Fruit fly (Drosophila melanogaster) whole organism, embryonic: Measurements from ENCODE around the gene Sf3b3.
A peak's percentile ranks its signal among the peaks of the same experiment; 100 is the strongest.

Experiments
- Antp ChIP-seq: fragments of 200-800 bp; sonication (Bioruptor generic); optimal IDR thresholded peaks from 3 replicates; lab custom pipeline; 2016; ENCODE audit warnings: missing biosample characterization, missing genetic modification characterization
- Awh ChIP-seq: fragments of 200-800 bp; sonication (Bioruptor generic); IDR thresholded peaks from 2 replicates; pipeline ENCODE4, ENCODE4 v1.3.6; 2022; ENCODE audit warnings: missing biosample characterization, missing genetic modification characterization
- CG10147 ChIP-seq: fragments of 200-800 bp; sonication (Bioruptor generic); optimal IDR thresholded peaks from 2 replicates; lab custom pipeline; 2019; ENCODE audit warnings: missing biosample characterization, mild to moderate bottlenecking, missing genetic modification characterization, moderate library complexity
- CG11695 ChIP-seq: fragments of 200-800 bp; sonication (Bioruptor generic); IDR thresholded peaks from 3 replicates; pipeline ENCODE4 v1.3.6; 2022; ENCODE audit warnings: missing biosample characterization, missing genetic modification characterization
- CG12155 ChIP-seq: fragments of 200-800 bp; sonication (Bioruptor generic); optimal IDR thresholded peaks from 3 replicates; lab custom pipeline; 2016; ENCODE audit warnings: missing biosample characterization, missing genetic modification characterization
- CG12391 ChIP-seq: fragments of 200-800 bp; sonication (Bioruptor generic); optimal IDR thresholded peaks from 3 replicates; lab custom pipeline; 2018; ENCODE audit warnings: missing biosample characterization, mild to moderate bottlenecking, missing genetic modification characterization, moderate library complexity
- CG15011 ChIP-seq: fragments of 200-800 bp; sonication (Bioruptor generic); optimal IDR thresholded peaks from 3 replicates; lab custom pipeline; 2018; ENCODE audit warnings: missing biosample characterization, mild to moderate bottlenecking, missing genetic modification characterization
- CG1602 ChIP-seq: fragments of 200-800 bp; sonication (Bioruptor generic); optimal IDR thresholded peaks from 3 replicates; lab custom pipeline; 2016; ENCODE audit warnings: missing biosample characterization, missing genetic modification characterization
- CG18476 ChIP-seq: fragments of 200-800 bp; sonication (Bioruptor generic); optimal IDR thresholded peaks from 2 replicates; lab custom pipeline; 2016; ENCODE audit warnings: missing biosample characterization, mild to moderate bottlenecking, missing genetic modification characterization
- CG30020 ChIP-seq: fragments of 200-800 bp; optimal IDR thresholded peaks from 2 replicates; lab custom pipeline; 2019; ENCODE audit warnings: missing biosample characterization, mild to moderate bottlenecking, missing genetic modification characterization, moderate library complexity
- CG32532 ChIP-seq: fragments of 200-800 bp; sonication (Bioruptor generic); IDR thresholded peaks from 2 replicates; pipeline ENCODE4 v1.3.6; 2022; ENCODE audit warnings: missing biosample characterization, missing genetic modification characterization
- CG4360 ChIP-seq: fragments of 200-800 bp; sonication (Bioruptor generic); IDR thresholded peaks from 2 replicates; pipeline ENCODE4 v1.3.6; 2022; ENCODE audit warnings: missing biosample characterization, missing genetic modification characterization
- CG6765 ChIP-seq: fragments of 200-800 bp; sonication (Bioruptor generic); optimal IDR thresholded peaks from 3 replicates; lab custom pipeline; 2017; ENCODE audit warnings: missing biosample characterization, mild to moderate bottlenecking, missing genetic modification characterization
- CG6791 ChIP-seq: fragments of 200-800 bp; sonication (Bioruptor generic); IDR thresholded peaks from 3 replicates; pipeline ENCODE4 v1.3.6; 2022; ENCODE audit warnings: missing biosample characterization, missing genetic modification characterization; ENCODE audit not compliant: partially characterized antibody
- CG9215 ChIP-seq: fragments of 200-800 bp; sonication (Bioruptor generic); IDR thresholded peaks from 2 replicates; pipeline ENCODE4 v1.3.6; 2022; ENCODE audit warnings: missing biosample characterization, missing genetic modification characterization
- CTCF ChIP-seq: fragments of 200-800 bp; sonication (Bioruptor generic); optimal IDR thresholded peaks from 2 replicates; lab custom pipeline; 2017; ENCODE audit warnings: missing biosample characterization, mild to moderate bottlenecking, missing genetic modification characterization, moderate library complexity
- Dad ChIP-seq: fragments of 200-800 bp; sonication (Bioruptor generic); optimal IDR thresholded peaks from 3 replicates; lab custom pipeline; 2016; ENCODE audit warnings: missing biosample characterization, missing genetic modification characterization
- Dip3 ChIP-seq: fragments of 200-800 bp; sonication (Bioruptor generic); optimal IDR thresholded peaks from 3 replicates; lab custom pipeline; 2016; ENCODE audit warnings: missing biosample characterization, missing genetic modification characterization
- Elba2 ChIP-seq: fragments of 200-800 bp; sonication (Bioruptor generic); optimal IDR thresholded peaks from 3 replicates; lab custom pipeline; 2016; ENCODE audit warnings: missing biosample characterization, missing genetic modification characterization
- Fer2 ChIP-seq: fragments of 200-800 bp; sonication (Bioruptor generic); optimal IDR thresholded peaks from 2 replicates; lab custom pipeline; 2018; ENCODE audit warnings: missing biosample characterization, mild to moderate bottlenecking, missing genetic modification characterization, moderate library complexity
- Gug ChIP-seq: fragments of 200-800 bp; sonication (Bioruptor generic); IDR thresholded peaks from 4 replicates; pipeline ENCODE4 v1.3.6; 2022; ENCODE audit warnings: missing biosample characterization, missing genetic modification characterization
- HLH3B ChIP-seq: fragments of 200-800 bp; sonication (Bioruptor generic); IDR thresholded peaks from 2 replicates; pipeline ENCODE4 v1.3.6; 2022; ENCODE audit warnings: missing biosample characterization, missing genetic modification characterization
- Hmr ChIP-seq: fragments of 200-800 bp; sonication (Bioruptor generic); optimal IDR thresholded peaks from 3 replicates; lab custom pipeline; 2017; ENCODE audit warnings: mild to moderate bottlenecking, missing biosample characterization, missing genetic modification reagents, missing genetic modification characterization
- Lhr ChIP-seq: fragments of 200-800 bp; sonication (Bioruptor generic); optimal IDR thresholded peaks from 3 replicates; lab custom pipeline; 2017; ENCODE audit warnings: mild to moderate bottlenecking, missing biosample characterization, missing genetic modification reagents, missing genetic modification characterization
- NfI ChIP-seq: fragments of 200-800 bp; sonication (Bioruptor generic); optimal IDR thresholded peaks from 3 replicates; lab custom pipeline; 2018; ENCODE audit warnings: missing biosample characterization, mild to moderate bottlenecking, missing genetic modification characterization, moderate library complexity
- Pdp1 ChIP-seq, 2 experiments: fragments of 200-800 bp; sonication (Bioruptor generic); optimal IDR thresholded peaks; 3 replicates each; lab custom pipeline; 2016; ENCODE audit warnings: missing biosample characterization in 2 of 2, missing genetic modification characterization in 2 of 2, mild to moderate bottlenecking in 1 of 2, moderate library complexity in 1 of 2
- Ptx1 ChIP-seq: fragments of 200-800 bp; sonication (Bioruptor generic); IDR thresholded peaks from 2 replicates; pipeline ENCODE4 v1.3.6; 2022; ENCODE audit warnings: missing biosample characterization, missing genetic modification characterization
- Scr ChIP-seq: fragments of 200-800 bp; sonication (Bioruptor generic); IDR thresholded peaks from 2 replicates; pipeline ENCODE4 v1.3.6; 2022; ENCODE audit warnings: missing biosample characterization, missing genetic modification characterization; ENCODE audit not compliant: partially characterized antibody
- Side ChIP-seq: fragments of 200-800 bp; sonication (Bioruptor generic); optimal IDR thresholded peaks from 2 replicates; lab custom pipeline; 2016; ENCODE audit warnings: missing biosample characterization, missing genetic modification characterization
- Sox102F ChIP-seq: fragments of 200-800 bp; sonication (Bioruptor generic); optimal IDR thresholded peaks from 2 replicates; lab custom pipeline; 2018; ENCODE audit warnings: missing biosample characterization, mild to moderate bottlenecking, missing genetic modification characterization, moderate library complexity
- Tbp ChIP-seq: fragments of >200 bp; optimal IDR thresholded peaks from 2 replicates; lab custom pipeline; 2018; ENCODE audit warnings: missing biosample characterization, missing genetic modification characterization
- bab2 ChIP-seq: fragments of 200-800 bp; sonication (Bioruptor generic); optimal IDR thresholded peaks from 2 replicates; lab custom pipeline; 2016; ENCODE audit warnings: missing biosample characterization, missing genetic modification characterization
- chinmo ChIP-seq: fragments of 200-800 bp; sonication (Bioruptor generic); IDR thresholded peaks from 4 replicates; pipeline ENCODE4 v1.3.6; 2022; ENCODE audit warnings: missing biosample characterization, missing genetic modification characterization; ENCODE audit not compliant: partially characterized antibody
- crol ChIP-seq: fragments of 200-800 bp; sonication (Bioruptor generic); IDR thresholded peaks from 2 replicates; pipeline ENCODE4 v1.3.6; 2022; ENCODE audit warnings: missing biosample characterization, missing genetic modification characterization
- dmrt11E ChIP-seq: fragments of 200-800 bp; sonication (Bioruptor generic); optimal IDR thresholded peaks from 3 replicates; lab custom pipeline; 2018; ENCODE audit warnings: missing biosample characterization, mild to moderate bottlenecking, missing genetic modification characterization, moderate library complexity
- ems ChIP-seq: fragments of 200-800 bp; sonication (Bioruptor generic); optimal IDR thresholded peaks from 3 replicates; lab custom pipeline; 2016; ENCODE audit warnings: missing biosample characterization, missing genetic modification characterization
- gcm2 ChIP-seq: fragments of 200-800 bp; sonication (Bioruptor generic); optimal IDR thresholded peaks from 2 replicates; lab custom pipeline; 2016; ENCODE audit warnings: missing biosample characterization, missing genetic modification characterization
- gsb-n ChIP-seq: fragments of 200-800 bp; sonication (Bioruptor generic); optimal IDR thresholded peaks from 3 replicates; lab custom pipeline; 2018; ENCODE audit warnings: missing biosample characterization, mild to moderate bottlenecking, missing genetic modification characterization
- inv ChIP-seq: fragments of 200-800 bp; sonication (Bioruptor generic); IDR thresholded peaks from 2 replicates; pipeline ENCODE4 v1.3.6; 2022; ENCODE audit warnings: missing biosample characterization, missing genetic modification characterization; ENCODE audit not compliant: partially characterized antibody
- klu ChIP-seq: fragments of 200-800 bp; sonication (Bioruptor generic); IDR thresholded peaks from 2 replicates; pipeline ENCODE4 v1.3.6; 2022; ENCODE audit warnings: missing biosample characterization, missing genetic modification characterization
- lmd ChIP-seq: fragments of 200-800 bp; sonication (Bioruptor generic); IDR thresholded peaks from 2 replicates; pipeline ENCODE4 v1.3.6; 2022; ENCODE audit warnings: missing biosample characterization, missing genetic modification characterization
- nerfin-1 ChIP-seq: fragments of 200-800 bp; sonication (Bioruptor generic); optimal IDR thresholded peaks from 3 replicates; lab custom pipeline; 2019; ENCODE audit warnings: missing biosample characterization, mild to moderate bottlenecking, missing genetic modification characterization, moderate library complexity
- nom ChIP-seq: fragments of 200-800 bp; sonication (Bioruptor generic); optimal IDR thresholded peaks from 2 replicates; lab custom pipeline; 2017; ENCODE audit warnings: missing biosample characterization, missing genetic modification characterization, mild to moderate bottlenecking, moderate library complexity, missing genetic modification reagents
- pzg ChIP-seq: fragments of 200-800 bp; sonication (Bioruptor generic); optimal IDR thresholded peaks from 3 replicates; lab custom pipeline; 2018; ENCODE audit warnings: missing biosample characterization, mild to moderate bottlenecking, missing genetic modification characterization, moderate library complexity
- ro ChIP-seq: fragments of 200-800 bp; sonication (Bioruptor generic); IDR thresholded peaks from 2 replicates; pipeline ENCODE4 v1.3.6; 2022; ENCODE audit warnings: missing biosample characterization, missing genetic modification characterization
- row ChIP-seq: fragments of 200-800 bp; sonication (Bioruptor generic); IDR thresholded peaks from 3 replicates; pipeline ENCODE4 v1.3.6; 2022; ENCODE audit warnings: missing biosample characterization, missing genetic modification characterization
- scrt ChIP-seq: fragments of 200-800 bp; sonication (Bioruptor generic); optimal IDR thresholded peaks from 2 replicates; lab custom pipeline; 2018; ENCODE audit warnings: missing biosample characterization, mild to moderate bottlenecking, missing genetic modification characterization, moderate library complexity
- shn ChIP-seq: fragments of 200-800 bp; sonication (Bioruptor generic); optimal IDR thresholded peaks from 3 replicates; lab custom pipeline; 2016; ENCODE audit warnings: missing biosample characterization, missing genetic modification characterization
- tgo ChIP-seq: fragments of 200-800 bp; sonication (Bioruptor generic); IDR thresholded peaks from 3 replicates; pipeline ENCODE4 v1.3.6; 2022; ENCODE audit warnings: missing biosample characterization, missing genetic modification characterization
- ttk ChIP-seq: fragments of 200-800 bp; sonication (Bioruptor generic); IDR thresholded peaks from 2 replicates; pipeline ENCODE4 v2.1.2; 2022; ENCODE audit warnings: missing biosample characterization, missing genetic modification characterization
- zfh2 ChIP-seq: fragments of 200-800 bp; sonication (Bioruptor generic); optimal IDR thresholded peaks from 2 replicates; lab custom pipeline; 2016; ENCODE audit warnings: missing biosample characterization, missing genetic modification characterization

Gene Sf3b3

DNA sequence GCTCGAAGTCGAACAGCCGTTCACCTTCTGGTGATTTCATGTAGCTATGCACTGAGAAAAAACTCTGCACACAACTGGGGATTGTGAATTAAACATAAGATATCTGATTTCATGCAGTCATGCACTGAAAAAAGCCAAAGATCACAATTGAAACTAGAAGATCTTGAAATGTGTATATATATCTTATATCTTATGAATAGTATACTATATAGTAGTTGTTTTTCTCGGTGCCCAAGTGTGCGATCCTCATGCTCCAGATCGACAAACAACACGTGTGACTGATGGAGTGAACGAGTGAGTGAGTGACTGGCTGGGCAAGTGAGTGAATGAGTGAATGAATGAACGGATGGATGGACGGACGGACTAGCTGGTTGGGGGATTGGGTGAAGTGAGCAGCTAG, 11.2 kb downstream of the Sf3b3 start (continued):
- peak; percentile 77 for TF ChIP-seq Sox102F
- TF ChIP-seq inv (GFP tag; lab: Robert Waterston, UW): no peak
- TF ChIP-seq Pdp1 (GFP tag; optimal IDR thresholded peaks at IDR 0.05; lab: Kevin White, UChicago): peak in 1 of 2 experiments; percentile 51
- TF ChIP-seq Lhr (GFP tag; lab: Kevin White, UChicago): peak; percentile 24
- peak; percentile 76 for TF ChIP-seq CG12391
- TF ChIP-seq klu (GFP tag; lab: Robert Waterston, UW): peak; percentile 43; the same call in 1 of the 2 replicates
- peak; percentile 49 for TF ChIP-seq CTCF (GFP tag; lab: Kevin White, UChicago)
- peak; percentile 48; the same call in 1 of the 2 replicates for TF ChIP-seq CG9215 (GFP tag; lab: Robert Waterston, UW)
- TF ChIP-seq gsb-n (tag; lab: Kevin White, UChicago): peak; percentile 71
- no peak for TF ChIP-seq Tbp (GFP tag; lab: Kevin White, UChicago)
- peak; percentile 66; the same call in 2 of the 3 replicates for TF ChIP-seq CG11695
- peak; percentile 47 for TF ChIP-seq CG15011 (GFP tag; lab: Kevin White, UChicago)
- no peak for TF ChIP-seq gcm2 (GFP tag; lab: Kevin White, UChicago)
- peak; percentile 67 for TF ChIP-seq ttk (GFP tag; lab: Robert Waterston, UW)
- TF ChIP-seq Dad: peak; percentile 18
- TF ChIP-seq ro: no peak
- TF ChIP-seq Antp: no peak
- peak; percentile 87 for TF ChIP-seq Awh (GFP tag; lab: Robert Waterston, UW)
- peak; percentile 76 for TF ChIP-seq CG32532
- peak; percentile 54 for TF ChIP-seq CG10147
- peak; percentile 84 for TF ChIP-seq tgo (GFP tag; lab: Robert Waterston, UW)
- peak; percentile 69 for TF ChIP-seq Gug (GFP tag; lab: Robert Waterston, UW)
- peak; percentile 83 for TF ChIP-seq HLH3B (GFP tag; lab: Robert Waterston, UW)
- TF ChIP-seq bab2 (GFP tag; lab: Kevin White, UChicago): peak; percentile 38
- no peak for TF ChIP-seq Dip3 (GFP tag; lab: Kevin White, UChicago)
- TF ChIP-seq lmd (GFP tag; lab: Robert Waterston, UW): peak; percentile 79
- TF ChIP-seq row (GFP tag; lab: Robert Waterston, UW): peak; percentile 75
- no peak for TF ChIP-seq scrt (GFP tag; lab: Kevin White, UChicago)
- no peak for TF ChIP-seq pzg
- no peak for TF ChIP-seq CG6791 (GFP tag; lab: Robert Waterston, UW)
- no peak for TF ChIP-seq Side (GFP tag; lab: Kevin White, UChicago)
- peak; percentile 36 for TF ChIP-seq Fer2 (tag; lab: Kevin White, UChicago)
- peak; percentile 77 for TF ChIP-seq Ptx1 (GFP tag; lab: Robert Waterston, UW)
- TF ChIP-seq CG12155 (GFP tag; lab: Kevin White, UChicago): peak; percentile 14
- TF ChIP-seq CG4360: peak; percentile 58
- 0 out of 2 replicates have a peak, but pooled peaks have one; percentile 16 for TF ChIP-seq crol (GFP tag; lab: Robert Waterston, UW)
- no peak for TF ChIP-seq CG30020 (tag; lab: Kevin White, UChicago)
- TF ChIP-seq Scr (GFP tag; lab: Robert Waterston, UW): no peak
- TF ChIP-seq nerfin-1: peak; percentile 69
- TF ChIP-seq nom (GFP tag; lab: Kevin White, UChicago): peak; percentile 65
- peak; percentile 32 for TF ChIP-seq NfI (GFP tag; lab: Kevin White, UChicago)
- no peak for TF ChIP-seq zfh2
- TF ChIP-seq dmrt11E (tag; lab: Kevin White, UChicago): peak; percentile 31
- TF ChIP-seq Elba2: no peak
- TF ChIP-seq ems (GFP tag; lab: Kevin White, UChicago): peak; percentile 56
- TF ChIP-seq chinmo (GFP tag; lab: Robert Waterston, UW): no peak
- TF ChIP-seq Hmr (GFP tag; lab: Kevin White, UChicago): peak; percentile 54
- TF ChIP-seq CG18476: peak; percentile 29
- peak; percentile 41 for TF ChIP-seq CG6765 (GFP tag; lab: Kevin White, UChicago)
- peak; percentile 17 for TF ChIP-seq CG1602 (GFP tag; lab: Kevin White, UChicago)
- TF ChIP-seq shn (GFP tag; lab: Kevin White, UChicago): no peak
